Worm (Caenorhabditis elegans): ENCODE data around the gene R05D3.3.

Gene R05D3.3

ce11 chrIII:8410747-8411146 is 46.9 kb downstream of the R05D3.3 start:
- TF ChIP-seq unc-62 (GFP tag; optimal IDR thresholded peaks at IDR 0.05) (peak; percentile 50), lsy-2 (tag; optimal IDR thresholded peaks at IDR 0.05) (no peak)

- TF ChIP-seq sptf-1 (tag; optimal IDR thresholded peaks at IDR 0.05) (peak; percentile 46), lin-13 (tag; optimal IDR thresholded peaks at IDR 0.05) (no peak), ztf-11 (tag; optimal IDR thresholded peaks at IDR 0.05) (no peak), mls-2 (tag; optimal IDR thresholded peaks at IDR 0.05) (peak; percentile 62), hlh-1 (tag; optimal IDR thresholded peaks at IDR 0.05) (peak; percentile 70), pha-4 (tag; optimal IDR thresholded peaks at IDR 0.05) (no peak), bed-3 (GFP tag; optimal IDR thresholded peaks at IDR 0.05) (no peak), mep-1 (tag; optimal IDR thresholded peaks at IDR 0.05) (peak; percentile 74), sem-2 (GFP tag; optimal IDR thresholded peaks at IDR 0.05) (no peak), ces-1 (GFP tag; optimal IDR thresholded peaks at IDR 0.05) (peak; percentile 77), lin-32 (GFP tag; optimal IDR thresholded peaks at IDR 0.05) (no peak), unc-62 (GFP tag; optimal IDR thresholded peaks at IDR 0.05) (peak; percentile 90), drap-1 (GFP tag; optimal IDR thresholded peaks at IDR 0.05) (peak; percentile 5), unc-39 (tag; optimal IDR thresholded peaks at IDR 0.05) (no peak), lsy-2 (tag; optimal IDR thresholded peaks at IDR 0.05) (peak; percentile 80), elt-1 (tag; optimal IDR thresholded peaks at IDR 0.05; ENCODE audit: borderline replicate concordance, insufficient read depth) (no peak), ceh-43 (GFP tag; optimal IDR thresholded peaks at IDR 0.05) (no peak), tbx-8 (GFP tag; optimal IDR thresholded peaks at IDR 0.05) (no peak), blmp-1 (tag; optimal IDR thresholded peaks at IDR 0.05) (no peak), ceh-39 (tag; optimal IDR thresholded peaks at IDR 0.05) (no peak), ham-2 (GFP tag; optimal IDR thresholded peaks at IDR 0.05) (peak; percentile 30), nhr-76 (tag; optimal IDR thresholded peaks at IDR 0.05) (no peak), nhr-12 (tag; optimal IDR thresholded peaks at IDR 0.05) (no peak), elt-3 (tag; optimal IDR thresholded peaks at IDR 0.05) (no peak), nhr-2 (tag; optimal IDR thresholded peaks at IDR 0.05) (peak; percentile 30), nhr-28 (tag; optimal IDR thresholded peaks at IDR 0.05) (no peak), zip-8 (tag; optimal IDR thresholded peaks at IDR 0.05) (no peak), nhr-237 (tag; optimal IDR thresholded peaks at IDR 0.05) (peak; percentile 47), ceh-83 (GFP tag; optimal IDR thresholded peaks at IDR 0.05) (no peak), unc-120 (tag; optimal IDR thresholded peaks at IDR 0.05; ENCODE audit: poor library complexity, severe bottlenecking) (peak; percentile 31), mab-5 (tag; optimal IDR thresholded peaks at IDR 0.05) (no peak), flh-1 (GFP tag; optimal IDR thresholded peaks at IDR 0.05) (no peak), M03D4.4 (tag; optimal IDR thresholded peaks at IDR 0.05) (no peak), cnd-1 (tag; optimal IDR thresholded peaks at IDR 0.05) (no peak), snpc-4 (tag; optimal IDR thresholded peaks at IDR 0.05) (no peak)
These were observed 48.2 kb downstream of the R05D3.3 start for ce11 chrIII:8411976-8412375.

- no peak for TF ChIP-seq elt-1 (tag; optimal IDR thresholded peaks at IDR 0.05; ENCODE audit: borderline replicate concordance, insufficient read depth)
- no peak for TF ChIP-seq mep-1 (tag; optimal IDR thresholded peaks at IDR 0.05)
- no peak for TF ChIP-seq ztf-11 (tag; optimal IDR thresholded peaks at IDR 0.05)
- no peak for TF ChIP-seq M03D4.4 (tag; optimal IDR thresholded peaks at IDR 0.05)
- TF ChIP-seq pha-4 (tag; optimal IDR thresholded peaks at IDR 0.05), result no peak
- TF ChIP-seq nhr-76 (tag; optimal IDR thresholded peaks at IDR 0.05), result no peak
- TF ChIP-seq flh-1 (GFP tag; optimal IDR thresholded peaks at IDR 0.05), result no peak
- no peak for TF ChIP-seq nhr-237 (tag; optimal IDR thresholded peaks at IDR 0.05)
- TF ChIP-seq nhr-2 (tag; optimal IDR thresholded peaks at IDR 0.05), result no peak
- no peak for TF ChIP-seq snpc-4 (tag; optimal IDR thresholded peaks at IDR 0.05)
- no peak for TF ChIP-seq ceh-83 (GFP tag; optimal IDR thresholded peaks at IDR 0.05)
- TF ChIP-seq ceh-39 (tag; optimal IDR thresholded peaks at IDR 0.05), result no peak
- no peak for TF ChIP-seq sem-2 (GFP tag; optimal IDR thresholded peaks at IDR 0.05)
- no peak for TF ChIP-seq lin-32 (GFP tag; optimal IDR thresholded peaks at IDR 0.05)
- TF ChIP-seq ham-2 (GFP tag; optimal IDR thresholded peaks at IDR 0.05), result no peak
- TF ChIP-seq ces-1 (GFP tag; optimal IDR thresholded peaks at IDR 0.05), result no peak
- TF ChIP-seq zip-8 (tag; optimal IDR thresholded peaks at IDR 0.05), result no peak
- TF ChIP-seq ceh-43 (GFP tag; optimal IDR thresholded peaks at IDR 0.05), result no peak
- TF ChIP-seq tbx-8 (GFP tag; optimal IDR thresholded peaks at IDR 0.05), result no peak
These were observed 49.7 kb downstream of the R05D3.3 start for ce11 chrIII:8413501-8413900.

Measured in whole organism, mixed stage, embryonic.